Fruit fly (Drosophila melanogaster) S2 (cell line): ENCODE data around the gene CG12994.

Experiments used
- CG8478 ChIP-seq: fragments of >200 bp; optimal IDR thresholded peaks from 2 replicates; lab custom pipeline; 2018
- CTCF ChIP-seq, 2 experiments: fragments of >200 bp; optimal IDR thresholded peaks; 2 replicates each; lab custom pipeline; 2018

CG12994 gene

DNA sequence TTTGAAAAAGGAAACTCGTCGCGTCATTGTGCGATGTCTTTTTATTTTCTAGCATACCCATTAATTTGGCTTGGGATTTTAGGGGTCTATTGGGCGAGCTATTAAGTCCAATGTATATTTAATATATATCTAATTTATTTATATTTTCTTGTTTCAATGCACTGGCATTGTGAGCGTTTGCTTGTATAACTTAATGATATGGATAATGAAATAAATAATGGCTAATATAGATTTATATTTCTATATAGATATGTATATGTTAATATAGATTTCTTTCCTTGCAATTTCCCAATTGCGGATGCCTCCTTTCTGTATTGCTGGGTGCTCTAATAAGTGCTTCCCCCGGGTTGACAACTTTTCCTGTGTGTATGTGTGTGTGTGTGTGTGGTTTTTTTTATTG lies 27.8 kb upstream of the CG12994 start:
- TF ChIP-seq CTCF (optimal IDR thresholded peaks at IDR 0.05; lab: Kevin White, UChicago) (no peak), CG8478 (lab: Kevin White, UChicago) (no peak)

DNA sequence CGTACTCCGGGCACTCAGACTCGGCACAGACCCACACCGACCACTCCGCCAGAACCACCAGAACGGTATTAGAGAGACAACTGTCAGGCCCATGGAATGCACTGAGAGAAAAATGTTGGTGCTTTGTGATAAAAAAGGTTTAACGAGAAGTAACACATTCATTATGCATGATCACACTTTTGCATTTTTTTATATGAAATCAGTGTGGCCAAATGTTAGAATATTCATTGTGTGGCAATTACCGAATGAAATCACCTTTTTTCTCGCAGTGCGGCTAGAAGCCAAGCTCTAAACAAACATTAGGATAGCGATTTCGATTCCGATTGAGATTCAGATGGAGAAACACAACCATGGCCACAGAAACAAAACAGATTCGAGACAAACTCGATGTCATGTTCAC lies 21.7 kb upstream of the CG12994 start:
- no peak for TF ChIP-seq CTCF (optimal IDR thresholded peaks at IDR 0.05; lab: Kevin White, UChicago)
- TF ChIP-seq CG8478 (lab: Kevin White, UChicago): no peak

DNA sequence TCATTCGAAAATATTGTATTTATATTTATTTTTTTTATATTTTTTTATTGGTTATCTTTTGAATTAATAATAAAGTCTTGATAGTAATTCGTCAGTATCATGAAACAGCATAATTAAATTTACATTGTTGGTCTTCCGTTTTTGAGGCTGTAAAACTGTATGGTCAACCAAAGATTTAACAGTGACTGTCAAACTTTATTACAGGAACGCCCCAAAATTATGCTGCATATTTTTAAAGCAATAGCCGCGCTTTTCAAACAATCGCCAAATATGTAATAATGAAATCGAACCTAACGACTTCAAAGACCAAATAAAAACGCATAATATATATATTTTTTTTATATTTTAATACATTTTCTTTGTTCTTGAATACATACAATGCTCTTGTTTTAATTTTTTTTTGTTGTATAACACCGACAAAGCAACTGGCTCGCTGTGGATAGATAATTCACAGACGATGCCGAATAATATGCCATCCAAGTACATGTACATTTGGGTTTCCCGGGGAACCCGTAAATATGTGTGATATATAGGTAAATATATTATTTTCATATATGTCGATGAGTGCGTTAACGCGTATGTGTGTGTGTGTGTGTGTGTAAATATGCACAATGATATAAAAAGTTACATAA lies 12.2 kb upstream of the CG12994 start:
- TF ChIP-seq CTCF (optimal IDR thresholded peaks at IDR 0.05; lab: Kevin White, UChicago): peak in 1 of 2 experiments; percentile 36
- no peak for TF ChIP-seq CG8478 (lab: Kevin White, UChicago)

DNA sequence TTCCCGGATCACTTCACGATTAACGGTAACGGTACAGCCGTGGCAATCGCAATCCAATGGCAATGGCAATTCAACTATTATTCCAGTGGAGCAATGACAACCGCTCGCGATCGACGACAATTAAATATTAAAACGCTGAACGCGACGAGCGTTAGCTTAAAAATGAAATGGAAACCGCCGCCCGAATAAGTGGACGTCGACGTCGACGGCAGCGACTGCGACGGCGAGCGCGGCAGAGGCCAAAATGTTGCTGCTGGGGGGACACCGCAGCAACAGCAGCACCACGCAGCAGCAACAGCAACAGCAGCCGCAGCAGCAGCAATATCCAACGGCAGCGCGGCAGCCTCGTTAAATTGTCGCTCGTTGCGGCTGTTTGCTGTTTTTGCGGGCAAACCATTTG lies 8.6 kb upstream of the CG12994 start, which contains the start of gene CG8568:
Gene CG8568 (minus strand): TSS at position 101 of the 400 bp plus-strand sequence.
- TF ChIP-seq CG8478 (lab: Kevin White, UChicago): no peak
- TF ChIP-seq CTCF (optimal IDR thresholded peaks at IDR 0.05; lab: Kevin White, UChicago): no peak

DNA sequence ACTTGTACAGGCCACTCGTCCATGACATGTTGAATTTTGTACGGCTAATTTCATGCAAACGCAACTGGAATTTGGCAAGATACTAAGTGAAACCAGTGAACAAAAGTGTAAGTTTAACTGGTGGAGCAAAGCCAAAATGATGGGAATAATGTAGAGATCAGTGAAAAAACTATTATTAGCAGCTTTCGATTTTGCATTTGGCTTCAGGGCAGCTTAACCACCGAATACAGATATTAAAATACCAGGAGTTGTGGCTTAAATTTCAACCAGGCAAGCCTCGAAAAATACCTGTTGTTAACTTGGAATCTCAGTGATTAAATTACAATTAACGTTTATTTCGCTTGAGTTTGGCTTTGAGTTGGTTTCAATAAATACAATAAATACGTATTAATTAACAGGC lies 4.9 kb upstream of the CG12994 start, which contains the start of gene p-cup:
Gene p-cup (minus strand): TSS at position 101 of the 400 bp plus-strand sequence.
- TF ChIP-seq CG8478 (lab: Kevin White, UChicago) (no peak), CTCF (optimal IDR thresholded peaks at IDR 0.05; lab: Kevin White, UChicago) (no peak)

DNA sequence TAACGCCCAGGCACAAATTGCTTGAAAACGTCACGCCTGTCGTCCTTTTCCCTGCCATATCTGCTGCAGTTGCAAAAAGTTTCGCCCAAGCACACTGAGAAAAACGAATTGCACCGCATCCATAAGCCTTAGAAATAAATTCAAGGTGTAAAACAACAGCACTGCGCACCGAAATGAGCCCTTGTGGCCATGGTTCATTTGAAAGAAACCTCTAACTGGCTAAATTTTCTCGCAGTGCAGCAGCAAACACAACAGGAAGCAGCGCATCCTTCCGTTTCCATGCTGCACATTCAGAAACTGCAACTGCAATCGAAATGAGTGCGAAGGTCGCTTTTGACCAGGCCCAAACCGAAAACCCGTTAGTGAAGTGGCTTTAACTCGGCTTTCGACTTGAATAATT lies 19.4 kb downstream of the CG12994 start:
- no peak for TF ChIP-seq CG8478 (lab: Kevin White, UChicago)
- no peak for TF ChIP-seq CTCF (optimal IDR thresholded peaks at IDR 0.05; lab: Kevin White, UChicago)

DNA sequence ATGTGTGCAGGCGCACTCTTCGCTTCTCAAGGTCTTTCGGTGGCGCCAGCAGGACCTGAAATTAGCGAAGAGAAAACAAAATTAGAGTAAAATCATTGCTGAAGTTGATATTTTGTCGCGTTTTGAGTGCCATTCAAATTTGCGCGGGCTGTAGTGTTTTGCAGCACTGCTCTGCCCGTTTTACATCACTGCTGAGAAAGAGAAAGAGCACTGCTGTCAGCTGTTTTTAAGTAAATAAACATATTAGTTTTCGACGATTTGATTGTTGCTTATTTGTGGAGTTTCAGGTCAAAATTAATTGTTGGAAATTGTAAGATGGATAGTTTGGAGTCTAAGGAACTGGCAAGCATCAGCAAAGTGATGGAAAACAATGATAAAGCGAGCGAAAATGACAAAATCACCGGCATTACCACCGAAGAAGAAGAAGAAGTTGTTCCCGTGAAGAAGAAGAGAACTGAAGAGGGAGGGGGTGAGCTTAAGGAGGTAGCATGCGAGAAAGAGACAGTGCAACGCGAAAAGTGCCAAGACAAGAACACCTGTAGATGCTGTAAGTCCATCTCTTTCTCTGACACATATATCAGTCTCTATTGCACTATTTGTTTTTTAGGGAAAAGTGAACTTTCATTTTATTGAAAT lies 20.4 kb downstream of the CG12994 start, which contains the start of gene ENGase:
Gene ENGase (plus strand): TSS at position 282 of the 636 bp plus-strand sequence.
- TF ChIP-seq CG8478 (lab: Kevin White, UChicago) (no peak), CTCF (optimal IDR thresholded peaks at IDR 0.05; lab: Kevin White, UChicago) (no peak)

DNA sequence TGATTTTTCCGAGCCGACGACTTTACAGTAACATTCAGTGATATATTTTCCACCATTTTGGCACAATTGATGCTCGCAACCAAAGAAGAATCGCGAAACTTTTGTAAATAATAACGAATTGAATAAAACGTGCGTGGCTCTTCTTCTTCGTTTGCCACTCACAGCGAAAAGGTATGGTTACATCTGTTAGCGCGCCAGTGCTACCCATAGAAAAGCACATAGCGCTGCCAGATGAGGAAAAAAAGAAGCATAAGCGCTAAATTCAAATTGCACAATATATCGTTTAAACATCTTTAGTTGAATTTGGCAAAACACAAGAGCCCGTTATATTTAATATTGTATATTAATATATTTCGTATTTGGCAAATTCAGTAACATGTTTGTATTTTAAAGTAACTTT lies 21.8 kb downstream of the CG12994 start, which contains the start of gene CG8611:
Gene CG8611 (minus strand): TSS at position 159 of the 400 bp plus-strand sequence.
- no peak for TF ChIP-seq CG8478 (lab: Kevin White, UChicago)
- TF ChIP-seq CTCF (optimal IDR thresholded peaks at IDR 0.05; lab: Kevin White, UChicago): peak in 1 of 2 experiments; percentile 36

DNA sequence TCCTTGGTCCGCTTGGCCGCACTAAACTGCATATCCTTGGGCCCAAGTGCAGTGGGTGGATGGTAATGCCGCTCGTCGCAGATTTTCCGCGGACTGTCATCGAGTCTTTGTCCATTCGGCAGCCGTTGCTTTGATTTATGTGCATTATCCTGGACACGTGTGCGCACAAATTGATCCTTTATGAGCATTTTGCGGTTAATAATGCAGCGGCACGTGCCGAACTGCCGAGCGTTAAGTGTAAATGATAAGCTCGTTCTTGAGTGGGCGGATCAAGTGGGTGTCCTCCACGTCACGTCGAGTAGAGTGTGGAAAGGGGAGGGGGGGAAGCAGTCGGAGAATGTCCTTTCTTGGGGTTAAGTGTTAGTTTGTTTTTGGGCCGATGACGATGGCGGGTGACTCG lies 36.1 kb downstream of the CG12994 start:
- TF ChIP-seq CTCF (optimal IDR thresholded peaks at IDR 0.05; lab: Kevin White, UChicago) (no peak), CG8478 (lab: Kevin White, UChicago) (no peak)

DNA sequence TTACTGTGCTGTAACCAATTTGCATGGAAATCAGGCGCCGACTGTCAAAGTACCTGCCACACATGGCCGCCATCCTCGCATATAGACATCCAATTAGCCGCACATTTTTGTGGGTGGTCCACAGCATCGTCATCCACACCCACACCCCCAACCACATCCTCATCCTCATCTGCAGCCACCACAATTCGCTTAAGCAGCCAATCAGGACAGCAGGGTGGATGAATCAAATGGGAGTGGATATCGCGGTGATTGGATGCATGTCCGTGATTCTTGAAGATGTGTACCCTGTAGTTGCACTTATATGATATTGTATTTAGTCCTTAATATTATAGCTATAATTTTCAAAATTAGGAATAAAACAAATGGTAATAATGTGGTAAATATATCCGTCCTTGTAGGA lies 38.9 kb downstream of the CG12994 start:
- TF ChIP-seq CG8478 (lab: Kevin White, UChicago) (no peak), CTCF (optimal IDR thresholded peaks at IDR 0.05; lab: Kevin White, UChicago) (no peak)

DNA sequence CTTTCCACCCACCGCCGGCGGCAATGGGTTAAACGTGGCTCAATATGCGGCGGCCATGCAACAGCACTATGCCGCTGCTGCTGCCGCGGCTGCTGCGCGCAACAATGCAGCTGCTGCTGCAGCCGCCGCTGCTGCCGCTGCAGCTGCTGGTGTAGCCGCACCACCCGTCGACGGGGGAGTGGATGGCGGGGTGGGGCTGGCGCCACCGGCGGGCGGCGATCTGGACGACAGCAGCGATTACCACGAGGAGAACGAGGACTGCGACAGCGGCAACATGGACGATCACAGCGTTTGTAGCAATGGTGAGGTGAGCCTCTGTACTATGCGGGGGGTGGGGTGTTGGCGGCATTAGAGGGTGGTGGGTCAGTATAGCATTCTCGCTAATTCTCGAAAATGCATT lies 45.6 kb downstream of the CG12994 start:
- TF ChIP-seq CTCF (optimal IDR thresholded peaks at IDR 0.05; lab: Kevin White, UChicago) (no peak), CG8478 (lab: Kevin White, UChicago) (no peak)

DNA sequence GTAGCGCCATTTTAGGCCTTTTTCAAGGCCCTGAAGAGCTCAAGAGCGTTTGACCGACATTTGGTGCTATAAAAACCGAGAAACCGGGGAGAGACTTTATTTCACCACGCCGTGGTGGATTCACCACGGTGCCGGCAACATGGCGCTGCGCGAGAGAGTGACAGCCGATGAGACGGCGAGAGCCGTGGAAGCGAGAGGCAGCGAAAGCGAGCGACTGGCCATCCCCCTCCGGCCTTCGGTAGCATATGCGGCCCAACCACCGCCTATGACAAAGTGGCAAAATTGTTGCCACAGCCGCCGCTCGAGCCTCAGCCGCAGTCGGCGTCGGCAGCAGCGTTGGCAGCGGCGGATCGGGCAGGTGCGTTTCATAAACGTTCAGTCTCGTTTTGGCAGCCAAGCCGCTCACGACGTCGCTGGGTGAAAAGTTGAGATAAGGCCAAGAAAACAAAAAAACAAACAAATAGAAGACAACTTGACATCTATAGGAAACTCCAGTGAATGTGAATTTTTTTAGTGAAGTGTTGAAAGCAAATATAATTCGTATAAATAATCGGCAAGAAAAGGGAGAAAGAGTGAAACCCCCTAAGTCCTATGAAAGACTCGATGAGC lies 46.6 kb downstream of the CG12994 start, which contains the start of gene B-H1:
Gene B-H1 (plus strand): TSS at position 376 of the 609 bp plus-strand sequence.
- TF ChIP-seq CTCF (optimal IDR thresholded peaks at IDR 0.05; lab: Kevin White, UChicago) (peak; percentile 4 to 38), CG8478 (lab: Kevin White, UChicago) (no peak)

DNA sequence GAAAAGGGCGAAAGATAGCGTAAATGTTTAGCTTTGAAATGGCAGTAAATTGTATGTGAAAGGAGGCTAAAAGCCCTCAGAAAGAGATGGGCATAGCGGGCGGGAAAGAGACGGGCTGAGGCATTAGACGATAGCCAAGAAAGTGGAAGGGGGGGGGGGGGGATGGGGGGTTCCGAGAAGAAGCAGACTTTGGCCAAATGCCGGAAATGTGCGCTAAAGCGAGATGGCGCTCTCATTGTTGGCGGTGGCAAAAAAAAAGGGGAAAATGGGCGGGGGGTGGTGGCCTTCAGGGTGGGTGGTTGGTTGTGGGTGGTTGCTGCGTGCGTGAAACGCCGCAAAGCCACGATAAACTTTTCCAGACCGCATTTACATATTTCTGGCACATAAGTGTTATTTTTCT lies 60.8 kb downstream of the CG12994 start:
- TF ChIP-seq CTCF (optimal IDR thresholded peaks at IDR 0.05; lab: Kevin White, UChicago) (no peak), CG8478 (lab: Kevin White, UChicago) (no peak)

DNA sequence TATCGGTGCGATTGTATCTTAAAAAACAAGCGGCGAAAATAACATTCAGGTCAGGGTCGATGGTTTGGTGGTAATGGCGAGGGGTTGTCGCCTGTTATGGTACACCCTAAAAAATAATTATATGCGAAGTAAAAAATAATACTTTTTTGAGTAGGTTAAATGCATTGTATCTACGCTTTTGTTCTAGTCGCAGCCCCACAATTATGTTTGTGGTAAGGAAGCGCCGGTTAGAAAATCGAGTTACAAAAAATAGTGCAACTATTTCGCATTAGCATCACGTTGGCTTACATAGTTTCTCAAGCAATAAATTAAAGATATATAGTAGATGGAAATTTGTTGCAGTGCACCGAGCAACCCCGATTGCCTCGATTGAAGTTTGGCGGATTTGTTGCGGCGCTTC lies 64.4 kb downstream of the CG12994 start:
- TF ChIP-seq CG8478 (lab: Kevin White, UChicago) (no peak), CTCF (optimal IDR thresholded peaks at IDR 0.05; lab: Kevin White, UChicago) (no peak)
